Worm (Caenorhabditis elegans) whole organism, L4/young adult: ENCODE measurements around the gene C49H3.12.

ENCODE experiments used
- W03F9.2 ChIP-seq: fragments of 150-350 bp; optimal IDR thresholded peaks from 2 replicates; lab custom pipeline; 2014; ENCODE audit warnings: missing biosample characterization, missing genetic modification characterization
- dao-5 ChIP-seq: sonication (generic microtip); optimal IDR thresholded peaks from 2 replicates; lab custom pipeline; 2016; ENCODE audit warnings: missing genotype, missing genetic modification characterization, moderate library complexity, missing compliant biosample characterization
- him-1 ChIP-seq: sonication (generic microtip); optimal IDR thresholded peaks from 2 replicates; lab custom pipeline; 2016; ENCODE audit warnings: missing genotype, missing genetic modification reagents, missing genetic modification characterization, missing compliant biosample characterization

DNA sequence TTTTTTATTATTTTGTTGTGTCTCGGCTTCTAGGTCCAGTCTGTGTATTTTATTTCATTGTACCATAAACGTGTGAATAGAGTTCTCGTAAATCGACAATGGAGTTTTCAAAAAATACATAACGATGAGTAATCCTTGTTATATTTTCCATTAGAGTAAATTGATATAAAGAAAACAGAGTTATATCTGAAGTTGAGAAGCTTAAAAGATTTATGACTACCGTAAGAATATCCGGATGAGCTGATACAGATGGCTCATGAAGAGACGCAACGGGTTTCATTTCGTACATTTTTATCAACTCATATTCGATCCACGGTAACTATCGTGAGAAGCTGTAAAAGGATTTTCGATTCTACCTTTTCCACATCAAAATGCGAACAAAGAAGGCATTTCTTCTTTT is 734 bp upstream of the C49H3.12 start, which contains the start of gene gcy-8:
- TF ChIP-seq him-1 (tag; lab: Kevin White, UChicago), result no peak
- TF ChIP-seq dao-5, result no peak
- TF ChIP-seq W03F9.2, result no peak
